Fruit fly (Drosophila melanogaster) whole organism, embryonic: ENCODE measurements around the gene CG13309.
A peak's percentile ranks its signal among the peaks of the same experiment; 100 is the strongest.

Experiments
- Bdp1 ChIP-seq: fragments of 200-800 bp; sonication (Bioruptor generic); optimal IDR thresholded peaks from 3 replicates; lab custom pipeline; 2016; ENCODE audit warnings: missing biosample characterization, missing genetic modification characterization
- Bgb ChIP-seq: fragments of 200-800 bp; sonication (Bioruptor generic); IDR thresholded peaks from 2 replicates; pipeline ENCODE4 v1.3.6; 2022; ENCODE audit warnings: missing biosample characterization, missing genetic modification characterization; ENCODE audit not compliant: partially characterized antibody
- CG1024 ChIP-seq: fragments of 200-800 bp; sonication (Bioruptor generic); IDR thresholded peaks from 2 replicates; pipeline ENCODE4 v1.3.6; 2022; ENCODE audit warnings: missing biosample characterization, missing genetic modification characterization
- CG10462 ChIP-seq: fragments of 200-800 bp; sonication (Bioruptor generic); optimal IDR thresholded peaks from 2 replicates; lab custom pipeline; 2016; ENCODE audit warnings: missing biosample characterization, missing genetic modification characterization
- CG10654 ChIP-seq: fragments of 200-800 bp; sonication (Bioruptor generic); optimal IDR thresholded peaks from 2 replicates; lab custom pipeline; 2016; ENCODE audit warnings: missing biosample characterization, missing genetic modification characterization
- CG12155 ChIP-seq: fragments of 200-800 bp; sonication (Bioruptor generic); optimal IDR thresholded peaks from 3 replicates; lab custom pipeline; 2016; ENCODE audit warnings: missing biosample characterization, missing genetic modification characterization
- CG14710 ChIP-seq: fragments of 200-800 bp; sonication (Bioruptor generic); optimal IDR thresholded peaks from 3 replicates; lab custom pipeline; 2019; ENCODE audit warnings: missing biosample characterization, mild to moderate bottlenecking, missing genetic modification characterization, moderate library complexity
- CG15011 ChIP-seq: fragments of 200-800 bp; sonication (Bioruptor generic); optimal IDR thresholded peaks from 3 replicates; lab custom pipeline; 2018; ENCODE audit warnings: missing biosample characterization, mild to moderate bottlenecking, missing genetic modification characterization
- CG1647 ChIP-seq: fragments of 200-800 bp; sonication (Bioruptor generic); optimal IDR thresholded peaks from 3 replicates; lab custom pipeline; 2016; ENCODE audit warnings: missing biosample characterization, missing genetic modification characterization
- CG17186 ChIP-seq: fragments of 200-800 bp; sonication (Bioruptor generic); optimal IDR thresholded peaks from 3 replicates; lab custom pipeline; 2017; ENCODE audit warnings: missing biosample characterization, missing genetic modification reagents, missing genetic modification characterization
- CG17829 ChIP-seq: fragments of 200-800 bp; optimal IDR thresholded peaks from 2 replicates; lab custom pipeline; 2019; ENCODE audit warnings: missing biosample characterization, mild to moderate bottlenecking, missing genetic modification characterization, moderate library complexity
- CG18599 ChIP-seq: fragments of 200-800 bp; sonication (Bioruptor generic); optimal IDR thresholded peaks from 3 replicates; lab custom pipeline; 2017; ENCODE audit warnings: missing biosample characterization, missing genetic modification characterization, mild to moderate bottlenecking, moderate library complexity, missing genetic modification reagents
- CG2199 ChIP-seq: fragments of 200-800 bp; sonication (Bioruptor generic); IDR thresholded peaks from 3 replicates; pipeline ENCODE4 v1.3.6; 2022; ENCODE audit warnings: missing biosample characterization, missing genetic modification characterization
- CG2712 ChIP-seq: fragments of 200-800 bp; optimal IDR thresholded peaks from 3 replicates; lab custom pipeline; 2019; ENCODE audit warnings: missing biosample characterization, mild to moderate bottlenecking, missing genetic modification characterization, moderate library complexity
- CG2875 ChIP-seq: fragments of 200-800 bp; sonication (Bioruptor generic); optimal IDR thresholded peaks from 2 replicates; lab custom pipeline; 2017; ENCODE audit warnings: missing biosample characterization, mild to moderate bottlenecking, missing genetic modification characterization, missing genetic modification reagents
- CG30431 ChIP-seq: fragments of 200-800 bp; sonication (Bioruptor generic); optimal IDR thresholded peaks from 2 replicates; lab custom pipeline; 2017; ENCODE audit warnings: missing biosample characterization, missing genetic modification characterization
- CG31365 ChIP-seq: fragments of 200-800 bp; sonication (Bioruptor generic); optimal IDR thresholded peaks from 2 replicates; lab custom pipeline; 2018; ENCODE audit warnings: missing biosample characterization, mild to moderate bottlenecking, missing genetic modification characterization
- CG32767 ChIP-seq: fragments of 200-800 bp; sonication (Bioruptor generic); IDR thresholded peaks from 2 replicates; pipeline ENCODE4 v1.3.6; 2022; ENCODE audit warnings: missing biosample characterization, missing genetic modification characterization
- CG3407 ChIP-seq: fragments of 200-800 bp; sonication (Bioruptor generic); optimal IDR thresholded peaks from 2 replicates; lab custom pipeline; 2018; ENCODE audit warnings: missing biosample characterization, mild to moderate bottlenecking, missing genetic modification characterization
- CG34224 ChIP-seq: fragments of 200-800 bp; sonication (Bioruptor generic); IDR thresholded peaks from 3 replicates; pipeline ENCODE4 v1.3.6; 2022; ENCODE audit warnings: missing biosample characterization, missing genetic modification characterization; ENCODE audit not compliant: partially characterized antibody
- CG42726 ChIP-seq: fragments of 200-800 bp; sonication (Bioruptor generic); IDR thresholded peaks from 2 replicates; pipeline ENCODE4 v1.3.6; 2022; ENCODE audit warnings: missing biosample characterization, missing genetic modification characterization; ENCODE audit not compliant: partially characterized antibody
- CG6654 ChIP-seq: fragments of 200-800 bp; sonication (Bioruptor generic); optimal IDR thresholded peaks from 2 replicates; lab custom pipeline; 2017; ENCODE audit warnings: missing biosample characterization, mild to moderate bottlenecking, missing genetic modification characterization
- CG6765 ChIP-seq: fragments of 200-800 bp; sonication (Bioruptor generic); optimal IDR thresholded peaks from 3 replicates; lab custom pipeline; 2017; ENCODE audit warnings: missing biosample characterization, mild to moderate bottlenecking, missing genetic modification characterization
- CG6791 ChIP-seq: fragments of 200-800 bp; sonication (Bioruptor generic); IDR thresholded peaks from 3 replicates; pipeline ENCODE4 v1.3.6; 2022; ENCODE audit warnings: missing biosample characterization, missing genetic modification characterization; ENCODE audit not compliant: partially characterized antibody
- CG8281 ChIP-seq: fragments of 200-800 bp; sonication (Bioruptor generic); optimal IDR thresholded peaks from 2 replicates; lab custom pipeline; 2018; ENCODE audit warnings: missing biosample characterization, mild to moderate bottlenecking, missing genetic modification characterization, moderate library complexity
- Dll ChIP-seq: fragments of 200-800 bp; sonication (Bioruptor generic); IDR thresholded peaks from 4 replicates; pipeline ENCODE4 v1.3.6; 2022; ENCODE audit warnings: missing biosample characterization, missing genetic modification characterization; ENCODE audit not compliant: partially characterized antibody
- Ets65A ChIP-seq: fragments of 200-800 bp; sonication (Bioruptor generic); peaks from one replicate; lab custom pipeline; 2016; ENCODE audit warnings: missing biosample characterization, missing genetic modification characterization
- Hmr ChIP-seq: fragments of 200-800 bp; sonication (Bioruptor generic); optimal IDR thresholded peaks from 3 replicates; lab custom pipeline; 2017; ENCODE audit warnings: mild to moderate bottlenecking, missing biosample characterization, missing genetic modification reagents, missing genetic modification characterization
- MTF-1 ChIP-seq: fragments of 200-800 bp; sonication (Bioruptor generic); optimal IDR thresholded peaks from 2 replicates; lab custom pipeline; 2018; ENCODE audit warnings: missing biosample characterization, mild to moderate bottlenecking, missing genetic modification characterization, borderline replicate concordance
- Nf-YA ChIP-seq: fragments of 200-800 bp; sonication (Bioruptor generic); IDR thresholded peaks from 2 replicates; pipeline ENCODE4 v1.3.6; 2022; ENCODE audit warnings: missing biosample characterization, missing genetic modification characterization
- Ssrp ChIP-seq: fragments of 200-800 bp; sonication (Bioruptor generic); optimal IDR thresholded peaks from 2 replicates; lab custom pipeline; 2018; ENCODE audit warnings: missing biosample characterization, mild to moderate bottlenecking, missing genetic modification characterization, moderate library complexity
- Taf1 ChIP-seq: fragments of 200-800 bp; sonication (Bioruptor generic); IDR thresholded peaks from 2 replicates; pipeline ENCODE4 v1.3.6; 2022; ENCODE audit warnings: missing biosample characterization, missing genetic modification characterization
- Tbp ChIP-seq: fragments of >200 bp; optimal IDR thresholded peaks from 2 replicates; lab custom pipeline; 2018; ENCODE audit warnings: missing biosample characterization, missing genetic modification characterization
- ac ChIP-seq: fragments of 200-800 bp; sonication (Bioruptor generic); optimal IDR thresholded peaks from 3 replicates; lab custom pipeline; 2017; ENCODE audit warnings: missing biosample characterization, mild to moderate bottlenecking, missing genetic modification characterization
- ase ChIP-seq: fragments of 200-800 bp; sonication (Bioruptor generic); IDR thresholded peaks from 3 replicates; pipeline ENCODE4 v1.3.6; 2022; ENCODE audit warnings: missing biosample characterization, missing genetic modification characterization
- bab2 ChIP-seq: fragments of 200-800 bp; sonication (Bioruptor generic); optimal IDR thresholded peaks from 2 replicates; lab custom pipeline; 2016; ENCODE audit warnings: missing biosample characterization, missing genetic modification characterization
- caup ChIP-seq: fragments of 200-800 bp; sonication (Bioruptor generic); optimal IDR thresholded peaks from 3 replicates; lab custom pipeline; 2017; ENCODE audit warnings: missing biosample characterization, mild to moderate bottlenecking, missing genetic modification characterization, moderate library complexity; ENCODE audit not compliant: severe bottlenecking
- chif ChIP-seq, 2 experiments: fragments of 200-800 bp; sonication (Bioruptor generic); optimal IDR thresholded peaks; 3 replicates each; lab custom pipeline; 2016; ENCODE audit warnings: missing biosample characterization in 2 of 2, missing genetic modification characterization in 2 of 2
- crol ChIP-seq: fragments of 200-800 bp; sonication (Bioruptor generic); IDR thresholded peaks from 2 replicates; pipeline ENCODE4 v1.3.6; 2022; ENCODE audit warnings: missing biosample characterization, missing genetic modification characterization
- dan ChIP-seq: fragments of 200-800 bp; sonication (Bioruptor generic); IDR thresholded peaks from 2 replicates; pipeline ENCODE4 v1.3.6; 2022; ENCODE audit warnings: missing biosample characterization, missing genetic modification characterization
- dati ChIP-seq: fragments of 200-800 bp; sonication (Bioruptor generic); IDR thresholded peaks from 2 replicates; pipeline ENCODE4 v1.3.6; 2022; ENCODE audit warnings: missing biosample characterization, missing genetic modification characterization
- disco-r ChIP-seq: fragments of 200-800 bp; sonication (Bioruptor generic); optimal IDR thresholded peaks from 2 replicates; lab custom pipeline; 2016; ENCODE audit warnings: missing biosample characterization, missing genetic modification characterization
- fu2 ChIP-seq: fragments of 200-800 bp; sonication (Bioruptor generic); optimal IDR thresholded peaks from 2 replicates; lab custom pipeline; 2016; ENCODE audit warnings: missing biosample characterization, missing genetic modification characterization
- gsb-n ChIP-seq: fragments of 200-800 bp; sonication (Bioruptor generic); optimal IDR thresholded peaks from 3 replicates; lab custom pipeline; 2018; ENCODE audit warnings: missing biosample characterization, mild to moderate bottlenecking, missing genetic modification characterization
- hth ChIP-seq: fragments of >200 bp; optimal IDR thresholded peaks from 2 replicates; lab custom pipeline; 2017; ENCODE audit warnings: inconsistent platforms
- pan ChIP-seq, 4 experiments: fragments of >200 bp in 3 of 4; fragments of 200-800 bp in 1 of 4; sonication (Bioruptor generic) in 1 of 4; optimal IDR thresholded peaks in 3 of 4; IDR thresholded peaks in 1 of 4; 2 replicates each; pipeline versions ENCODE4 v1.3.6 to Lab custom; 2017 to 2022; ENCODE audit warnings: missing biosample characterization in 2 of 4, missing genetic modification characterization in 2 of 4, mixed read lengths in 1 of 4
- peb ChIP-seq: fragments of 200-800 bp; sonication (Bioruptor generic); IDR thresholded peaks from 2 replicates; pipeline ENCODE4 v1.3.6; 2022; ENCODE audit warnings: missing biosample characterization, missing genetic modification characterization
- row ChIP-seq: fragments of 200-800 bp; sonication (Bioruptor generic); IDR thresholded peaks from 3 replicates; pipeline ENCODE4 v1.3.6; 2022; ENCODE audit warnings: missing biosample characterization, missing genetic modification characterization
- sd ChIP-seq: fragments of 200-800 bp; sonication (Bioruptor generic); optimal IDR thresholded peaks from 3 replicates; lab custom pipeline; 2018; ENCODE audit warnings: missing biosample characterization, mild to moderate bottlenecking, missing genetic modification characterization, moderate library complexity
- sob ChIP-seq: fragments of 200-800 bp; sonication (Bioruptor generic); IDR thresholded peaks from 2 replicates; pipeline ENCODE4 v1.3.6; 2022; ENCODE audit warnings: missing biosample characterization, missing genetic modification characterization
- vvl ChIP-seq: fragments of 200-800 bp; sonication (Bioruptor generic); IDR thresholded peaks from 2 replicates; pipeline ENCODE4 v1.3.6; 2022; ENCODE audit warnings: missing biosample characterization, missing genetic modification characterization

CG13309 gene

DNA sequence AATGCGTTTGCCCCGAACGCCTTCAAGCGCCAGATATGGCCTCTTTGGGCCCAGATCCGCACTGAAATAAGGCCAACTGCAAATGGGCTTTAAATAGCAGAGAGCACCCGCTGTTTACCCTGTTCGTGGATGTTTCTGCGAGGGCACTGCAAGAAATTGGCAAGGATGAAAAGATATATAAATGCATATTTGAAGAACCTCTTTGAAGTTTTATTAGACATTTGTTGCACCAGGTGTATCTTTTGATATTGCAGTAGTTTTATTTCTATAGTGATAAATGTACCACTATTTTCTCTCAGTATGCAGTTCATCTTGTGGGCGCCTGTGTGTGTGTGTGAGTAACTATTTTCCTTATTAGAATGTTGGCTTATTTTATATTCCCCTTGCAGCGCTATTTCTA is 3.3 kb downstream of the CG13309 start (continued):
- TF ChIP-seq Ssrp (tag; lab: Kevin White, UChicago) (no peak), CG10462 (GFP tag; lab: Kevin White, UChicago) (no peak), CG3407 (GFP tag; lab: Kevin White, UChicago) (no peak), CG42726 (no peak), ase (GFP tag; lab: Robert Waterston, UW) (peak; percentile 65; the same call in 2 of the 3 replicates), row (GFP tag; lab: Robert Waterston, UW) (peak; percentile 76), caup (GFP tag; lab: Kevin White, UChicago) (no peak), CG17829 (tag; lab: Kevin White, UChicago) (no peak), vvl (GFP tag; lab: Robert Waterston, UW) (peak; percentile 62; the same call in 1 of the 2 replicates), Hmr (GFP tag; lab: Kevin White, UChicago) (no peak), CG14710 (tag; lab: Kevin White, UChicago) (no peak), CG6791 (GFP tag; lab: Robert Waterston, UW) (no peak), sob (GFP tag; lab: Robert Waterston, UW) (peak; percentile 58), CG8281 (tag; lab: Kevin White, UChicago) (no peak), fu2 (GFP tag; lab: Kevin White, UChicago) (no peak), CG30431 (no peak), Nf-YA (peak; percentile 63), CG34224 (no peak), CG6654 (GFP tag; lab: Kevin White, UChicago) (no peak), Taf1 (0 out of 2 replicates have a peak, but pooled peaks have one; percentile 16), CG18599 (GFP tag; lab: Kevin White, UChicago) (peak; percentile 24), Dll (GFP tag; lab: Robert Waterston, UW) (no peak), Ets65A (GFP tag; lab: Kevin White, UChicago) (peak; percentile 94), CG1647 (GFP tag; lab: Kevin White, UChicago) (no peak), dan (no peak), CG31365 (tag; lab: Kevin White, UChicago) (no peak), sd (tag; lab: Kevin White, UChicago) (no peak), peb (GFP tag; lab: Robert Waterston, UW) (no peak), CG32767 (GFP tag; lab: Robert Waterston, UW) (peak; percentile 68), CG10654 (GFP tag; lab: Kevin White, UChicago) (no peak), Bgb (no peak), chif (GFP tag; optimal IDR thresholded peaks at IDR 0.05; lab: Kevin White, UChicago) (no peak), crol (GFP tag; lab: Robert Waterston, UW) (no peak), CG15011 (GFP tag; lab: Kevin White, UChicago) (no peak), Bdp1 (GFP tag; lab: Kevin White, UChicago) (no peak), MTF-1 (no peak), gsb-n (tag; lab: Kevin White, UChicago) (no peak), CG2712 (no peak), CG2199 (GFP tag; lab: Robert Waterston, UW) (0 out of 3 replicates have a peak, but pooled peaks have one; percentile 51), pan (optimal IDR thresholded peaks at IDR 0.05; lab: Kevin White, UChicago) (no peak), pan (GFP tag; optimal IDR thresholded peaks at IDR 0.05 in 1 of 2, IDR thresholded peaks at IDR 0.05 in 1 of 2) (peak in 1 of 2 experiments; percentile 69), CG6765 (no peak), bab2 (no peak), ac (no peak), CG1024 (no peak), CG17186 (GFP tag; lab: Kevin White, UChicago) (no peak), hth (lab: Kevin White, UChicago) (no peak), Tbp (no peak), dati (GFP tag; lab: Robert Waterston, UW) (0 out of 2 replicates have a peak, but pooled peaks have one; percentile 33), CG12155 (GFP tag; lab: Kevin White, UChicago) (no peak), disco-r (GFP tag; lab: Kevin White, UChicago) (no peak), CG2875 (GFP tag; lab: Kevin White, UChicago) (no peak)
